Fruit fly (Drosophila melanogaster) whole organism, wandering third instar larva: ENCODE data around the gene CG31898.

Experiments used
- Abd-B ChIP-seq: fragments of >200 bp; optimal IDR thresholded peaks from 2 replicates; lab custom pipeline; 2017; ENCODE audit warnings: missing biosample characterization, missing genetic modification characterization
- CG32264 ChIP-seq: fragments of 200-800 bp; sonication (Bioruptor generic); optimal IDR thresholded peaks from 2 replicates; lab custom pipeline; 2016; ENCODE audit warnings: missing biosample characterization, missing genetic modification characterization
- CG9705 ChIP-seq: fragments of 200-800 bp; sonication (Bioruptor generic); optimal IDR thresholded peaks from 2 replicates; lab custom pipeline; 2018; ENCODE audit warnings: missing biosample characterization, mild to moderate bottlenecking, missing genetic modification characterization
- CrebA ChIP-seq: fragments of 200-800 bp; sonication (Bioruptor generic); optimal IDR thresholded peaks from 2 replicates; lab custom pipeline; 2016; ENCODE audit warnings: missing biosample characterization, mild to moderate bottlenecking, missing genetic modification characterization, borderline replicate concordance
- Dfd ChIP-seq: fragments of >200 bp; optimal IDR thresholded peaks from 2 replicates; lab custom pipeline; 2017; ENCODE audit warnings: missing biosample characterization, missing genetic modification characterization
- Dif ChIP-seq: fragments of 200-275, 200-300 bp; sonication (Bioruptor generic); optimal IDR thresholded peaks from 2 replicates; lab custom pipeline; 2018; ENCODE audit warnings: missing biosample characterization, missing genetic modification characterization; ENCODE audit not compliant: partially characterized antibody
- GATAd ChIP-seq: sonication (Bioruptor generic); optimal IDR thresholded peaks from 2 replicates; lab custom pipeline; 2016; ENCODE audit warnings: missing biosample characterization, missing genetic modification characterization
- HLH106 ChIP-seq: fragments of 200-800 bp; optimal IDR thresholded peaks from 3 replicates; lab custom pipeline; 2019; ENCODE audit warnings: missing biosample characterization, mild to moderate bottlenecking, missing genetic modification characterization, moderate library complexity
- Hnf4 ChIP-seq: fragments of 200-800 bp; sonication (Bioruptor generic); optimal IDR thresholded peaks from 2 replicates; lab custom pipeline; 2016; ENCODE audit warnings: missing biosample characterization, mild to moderate bottlenecking, missing genetic modification characterization
- Hr78 ChIP-seq: fragments of >200 bp; optimal IDR thresholded peaks from 2 replicates; lab custom pipeline; 2017; ENCODE audit warnings: missing biosample characterization, missing genetic modification characterization
- Hr83 ChIP-seq: fragments of 200-300 bp; sonication (Bioruptor generic); optimal IDR thresholded peaks from 2 replicates; lab custom pipeline; 2016; ENCODE audit warnings: missing biosample characterization, mild to moderate bottlenecking, missing genetic modification characterization, moderate library complexity; ENCODE audit not compliant: poor library complexity, severe bottlenecking
- Jra ChIP-seq: sonication (Bioruptor generic); optimal IDR thresholded peaks from 2 replicates; lab custom pipeline; 2016; ENCODE audit warnings: missing biosample characterization, missing genetic modification characterization
- Mio ChIP-seq: sonication (Bioruptor generic); optimal IDR thresholded peaks from 2 replicates; lab custom pipeline; 2016; ENCODE audit warnings: missing biosample characterization, missing genetic modification characterization
- Myc ChIP-seq: fragments of >200 bp; optimal IDR thresholded peaks from 2 replicates; lab custom pipeline; 2017
- N ChIP-seq: fragments of >200 bp; optimal IDR thresholded peaks from 2 replicates; lab custom pipeline; 2018; ENCODE audit warnings: missing biosample characterization, missing external identifiers, missing genetic modification characterization
- OdsH ChIP-seq: fragments of 200-800 bp; sonication (Bioruptor generic); optimal IDR thresholded peaks from 2 replicates; lab custom pipeline; 2016; ENCODE audit warnings: missing biosample characterization, mild to moderate bottlenecking, missing genetic modification characterization
- Rel ChIP-seq, 2 experiments: fragments of 200-800 bp; sonication (Bioruptor generic) in 1 of 2; optimal IDR thresholded peaks; 2 replicates in 1 of 2; 3 replicates in 1 of 2; lab custom pipeline; 2016 to 2019; ENCODE audit warnings: mild to moderate bottlenecking in 2 of 2, missing biosample characterization in 2 of 2, missing genetic modification characterization in 2 of 2, moderate library complexity in 1 of 2
- Sp1 ChIP-seq: fragments of 200-800 bp; sonication (Bioruptor generic); optimal IDR thresholded peaks from 3 replicates; lab custom pipeline; 2019; ENCODE audit warnings: missing biosample characterization, mild to moderate bottlenecking, missing genetic modification characterization, moderate library complexity
- Vsx2 ChIP-seq: fragments of 200-300, 225-300 bp; sonication (Bioruptor generic); optimal IDR thresholded peaks from 2 replicates; lab custom pipeline; 2018; ENCODE audit warnings: missing biosample characterization, missing genetic modification characterization; ENCODE audit not compliant: partially characterized antibody
- br ChIP-seq: fragments of 200-800 bp; sonication (Bioruptor generic); optimal IDR thresholded peaks from 2 replicates; lab custom pipeline; 2016; ENCODE audit warnings: missing biosample characterization, missing genetic modification characterization
- brk ChIP-seq: fragments of 200-800 bp; sonication (Bioruptor generic); optimal IDR thresholded peaks from 2 replicates; lab custom pipeline; 2016; ENCODE audit warnings: missing biosample characterization, mild to moderate bottlenecking, missing genetic modification characterization
- dl ChIP-seq, 2 experiments: fragments of 175-275, 200-275 bp in 1 of 2; fragments of 200-275 bp in 1 of 2; sonication (Bioruptor generic); optimal IDR thresholded peaks; lab custom pipeline; 2018; ENCODE audit warnings: mild to moderate bottlenecking in 2 of 2, missing biosample characterization in 2 of 2, missing genetic modification characterization in 2 of 2, moderate library complexity in 2 of 2; ENCODE audit not compliant: partially characterized antibody in 2 of 2, insufficient read depth in 1 of 2
- dmrt93B ChIP-seq: fragments of 200-800 bp; sonication (Bioruptor generic); optimal IDR thresholded peaks from 2 replicates; lab custom pipeline; 2018; ENCODE audit warnings: missing biosample characterization, mild to moderate bottlenecking, missing genetic modification characterization
- dsf ChIP-seq: sonication (Bioruptor generic); optimal IDR thresholded peaks from 2 replicates; lab custom pipeline; 2016; ENCODE audit warnings: missing biosample characterization, missing genetic modification characterization, borderline replicate concordance
- ey ChIP-seq: fragments of 200-800 bp; sonication (Bioruptor generic); optimal IDR thresholded peaks from 2 replicates; lab custom pipeline; 2016; ENCODE audit warnings: missing biosample characterization, missing genetic modification characterization
- foxo ChIP-seq, 2 experiments: fragments of 200-800 bp; sonication (Bioruptor generic); optimal IDR thresholded peaks; 2 replicates in 1 of 2; 3 replicates in 1 of 2; lab custom pipeline; 2016 to 2017; ENCODE audit warnings: missing biosample characterization in 2 of 2, missing genetic modification characterization in 2 of 2
- fru ChIP-seq: fragments of 200-800 bp; sonication (Bioruptor generic); optimal IDR thresholded peaks from 3 replicates; lab custom pipeline; 2016; ENCODE audit warnings: missing biosample characterization, mild to moderate bottlenecking, missing genetic modification characterization
- h ChIP-seq: fragments of 200-800 bp; sonication (Bioruptor generic); optimal IDR thresholded peaks from 3 replicates; lab custom pipeline; 2016; ENCODE audit warnings: missing biosample characterization, mild to moderate bottlenecking, missing genetic modification characterization
- jim ChIP-seq: fragments of 175-275, 200-325 bp; sonication (Bioruptor generic); optimal IDR thresholded peaks from 2 replicates; lab custom pipeline; 2016; ENCODE audit warnings: missing biosample characterization, mild to moderate bottlenecking, missing genetic modification characterization
- lola ChIP-seq: fragments of >200 bp; optimal IDR thresholded peaks from 2 replicates; lab custom pipeline; 2017; ENCODE audit warnings: missing biosample characterization, missing genetic modification characterization
- pan ChIP-seq: fragments of >200 bp; optimal IDR thresholded peaks from 2 replicates; lab custom pipeline; 2017
- psq ChIP-seq: fragments of 200-800 bp; sonication (Bioruptor generic); optimal IDR thresholded peaks from 3 replicates; lab custom pipeline; 2017; ENCODE audit warnings: missing biosample characterization, mild to moderate bottlenecking, missing genetic modification characterization, moderate library complexity
- rgr ChIP-seq: fragments of 200-800 bp; sonication (Bioruptor generic); optimal IDR thresholded peaks from 3 replicates; lab custom pipeline; 2016; ENCODE audit warnings: missing biosample characterization, mild to moderate bottlenecking, missing genetic modification characterization
- sage ChIP-seq: fragments of 200-800 bp; sonication (Bioruptor generic); optimal IDR thresholded peaks from 2 replicates; lab custom pipeline; 2016; ENCODE audit warnings: missing biosample characterization, mild to moderate bottlenecking, missing genetic modification characterization
- sv ChIP-seq: fragments of 200-800 bp; sonication (Bioruptor generic); optimal IDR thresholded peaks from 3 replicates; lab custom pipeline; 2016; ENCODE audit warnings: missing biosample characterization, missing genetic modification characterization
- tai ChIP-seq: sonication (Bioruptor generic); optimal IDR thresholded peaks from 2 replicates; lab custom pipeline; 2016; ENCODE audit warnings: missing biosample characterization, missing genetic modification characterization
- usp ChIP-seq: fragments of >200 bp; optimal IDR thresholded peaks from 2 replicates; lab custom pipeline; 2017; ENCODE audit warnings: missing biosample characterization, missing genetic modification characterization
- woc ChIP-seq: sonication (Bioruptor generic); optimal IDR thresholded peaks from 2 replicates; lab custom pipeline; 2016; ENCODE audit warnings: missing biosample characterization, mild to moderate bottlenecking, missing genetic modification characterization

The CG31898 gene

dm6 chr2L:8376717-8377116, 23.5 kb upstream of the CG31898 start, which contains the start of the genes CG13390 and CG17294:
Gene CG13390 (minus strand): TSS chr2L:8376797.
Gene CG17294 (plus strand): TSS chr2L:8377035.
- TF ChIP-seq Abd-B (GFP tag; lab: Kevin White, UChicago) (no peak), lola (GFP tag; lab: Kevin White, UChicago) (no peak), usp (GFP tag; lab: Kevin White, UChicago) (no peak), Hr78 (GFP tag; lab: Kevin White, UChicago) (no peak), dl (GFP tag; optimal IDR thresholded peaks at IDR 0.05; lab: Kevin White, UChicago; ENCODE audit: insufficient read depth in 1 of 2, partially characterized antibody in 2 of 2) (no peak), foxo (GFP tag; optimal IDR thresholded peaks at IDR 0.05; lab: Kevin White, UChicago) (peak; percentile 87 to 100), psq (GFP tag; lab: Kevin White, UChicago) (peak; percentile 99), ey (GFP tag; lab: Kevin White, UChicago) (peak; percentile 97), N (GFP tag; lab: Kevin White, UChicago) (no peak), h (GFP tag; lab: Kevin White, UChicago) (peak; percentile 100), brk (GFP tag; lab: Kevin White, UChicago) (peak; percentile 99), sage (peak; percentile 98), dmrt93B (GFP tag; lab: Kevin White, UChicago) (peak; percentile 99), Hnf4 (GFP tag; lab: Kevin White, UChicago) (peak; percentile 99), Dif (no peak), Hr83 (GFP tag; lab: Kevin White, UChicago) (peak; percentile 83), HLH106 (tag; lab: Kevin White, UChicago) (peak; percentile 100), fru (GFP tag; lab: Kevin White, UChicago) (peak; percentile 99), OdsH (GFP tag; lab: Kevin White, UChicago) (peak; percentile 99), Sp1 (GFP tag; lab: Kevin White, UChicago) (peak; percentile 100), br (GFP tag; lab: Kevin White, UChicago) (peak; percentile 97), Rel (GFP tag; optimal IDR thresholded peaks at IDR 0.05; lab: Kevin White, UChicago) (peak; percentile 97), Rel (tag; optimal IDR thresholded peaks at IDR 0.05; lab: Kevin White, UChicago) (peak; percentile 95), woc (GFP tag; lab: Kevin White, UChicago) (peak; percentile 95), Dfd (GFP tag; lab: Kevin White, UChicago) (no peak), sv (GFP tag; lab: Kevin White, UChicago) (peak; percentile 98), Vsx2 (GFP tag; lab: Kevin White, UChicago) (no peak), jim (GFP tag; lab: Kevin White, UChicago) (peak; percentile 89), Myc (lab: Kevin White, UChicago) (no peak), rgr (GFP tag; lab: Kevin White, UChicago) (peak; percentile 100), CG32264 (GFP tag; lab: Kevin White, UChicago) (peak; percentile 95), Jra (GFP tag; lab: Kevin White, UChicago) (peak; percentile 98), pan (lab: Kevin White, UChicago) (no peak), CG9705 (GFP tag; lab: Kevin White, UChicago) (peak; percentile 99), Mio (GFP tag; lab: Kevin White, UChicago) (peak; percentile 85), tai (GFP tag; lab: Kevin White, UChicago) (no peak), GATAd (GFP tag; lab: Kevin White, UChicago) (peak; percentile 95), CrebA (GFP tag; lab: Kevin White, UChicago) (no peak), dsf (GFP tag; lab: Kevin White, UChicago) (peak; percentile 96)
- TF ChIP-seq, all 38 proteins: peak for 25

DNA sequence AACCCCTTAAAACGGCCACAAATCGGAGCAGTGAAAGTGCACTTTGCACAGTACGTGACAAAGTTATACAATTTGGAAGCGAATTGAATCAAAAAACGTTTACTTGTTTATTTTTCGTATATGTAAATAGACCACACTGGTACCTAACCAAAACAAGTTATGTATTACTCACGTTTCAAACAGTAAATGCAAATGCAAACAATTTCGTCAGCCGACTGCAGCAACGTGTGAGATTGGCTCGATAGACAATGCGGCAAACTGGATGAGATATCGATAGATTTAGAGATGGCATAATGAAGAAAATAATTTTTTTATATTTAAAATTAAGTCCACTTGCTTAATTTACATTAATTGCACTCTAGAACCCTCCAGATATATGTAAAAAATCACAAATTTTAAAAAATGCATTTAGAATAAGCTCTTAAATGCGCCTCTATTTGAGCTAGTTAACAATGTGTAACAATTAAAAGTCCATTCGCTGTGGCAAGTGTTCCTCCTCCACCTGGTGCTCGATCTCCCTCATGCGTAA, 18.6 kb upstream of the CG31898 start, which contains the start of gene AlaRS:
Gene AlaRS, minus strand, starts transcription at position 257 of the 529 bp plus-strand sequence.
- TF ChIP-seq sv (GFP tag; lab: Kevin White, UChicago) (peak; percentile 30), HLH106 (tag; lab: Kevin White, UChicago) (peak; percentile 53), foxo (GFP tag; optimal IDR thresholded peaks at IDR 0.05; lab: Kevin White, UChicago) (peak in 1 of 2 experiments; percentile 66), pan (lab: Kevin White, UChicago) (no peak), Dif (no peak), OdsH (GFP tag; lab: Kevin White, UChicago) (peak; percentile 57), Rel (GFP tag; optimal IDR thresholded peaks at IDR 0.05; lab: Kevin White, UChicago) (no peak), Rel (tag; optimal IDR thresholded peaks at IDR 0.05; lab: Kevin White, UChicago) (peak; percentile 24), h (GFP tag; lab: Kevin White, UChicago) (peak; percentile 76), Hnf4 (GFP tag; lab: Kevin White, UChicago) (peak; percentile 76), N (GFP tag; lab: Kevin White, UChicago) (no peak), CG32264 (GFP tag; lab: Kevin White, UChicago) (no peak), Sp1 (GFP tag; lab: Kevin White, UChicago) (peak; percentile 56), dsf (GFP tag; lab: Kevin White, UChicago) (peak; percentile 15), Abd-B (GFP tag; lab: Kevin White, UChicago) (no peak), brk (GFP tag; lab: Kevin White, UChicago) (peak; percentile 65), CG9705 (GFP tag; lab: Kevin White, UChicago) (peak; percentile 40), ey (GFP tag; lab: Kevin White, UChicago) (peak; percentile 42), Jra (GFP tag; lab: Kevin White, UChicago) (peak; percentile 31), sage (peak; percentile 70), br (GFP tag; lab: Kevin White, UChicago) (peak; percentile 42), psq (GFP tag; lab: Kevin White, UChicago) (peak; percentile 52), rgr (GFP tag; lab: Kevin White, UChicago) (peak; percentile 69), fru (GFP tag; lab: Kevin White, UChicago) (peak; percentile 63), woc (GFP tag; lab: Kevin White, UChicago) (peak; percentile 57)
